Worm (Caenorhabditis elegans): ENCODE results near the gene srlf-36.

DNA sequence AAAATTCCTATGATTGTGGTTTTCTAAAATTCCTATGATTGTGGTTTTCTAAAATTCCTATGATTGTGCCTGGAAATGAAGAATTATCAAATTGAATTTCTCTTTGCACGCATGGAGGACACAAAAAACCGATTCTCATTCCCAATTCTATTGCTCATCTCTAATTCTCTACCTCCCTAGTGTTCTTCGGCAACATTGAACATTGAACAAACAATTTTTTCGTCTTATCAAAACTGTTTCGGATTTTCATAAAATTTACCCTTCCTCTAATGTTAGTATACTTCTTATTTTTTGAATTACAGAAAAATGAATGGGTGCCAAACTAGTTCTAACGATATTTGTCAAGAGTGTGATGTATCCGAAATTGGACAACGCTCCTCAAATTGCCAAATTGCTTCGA lies 26.7 kb upstream of the srlf-36 start, which contains the start of gene pals-31:
- TF ChIP-seq dao-5 (tag; optimal IDR thresholded peaks at IDR 0.05) (no peak), W03F9.2 (tag; optimal IDR thresholded peaks at IDR 0.05) (no peak), him-1 (tag; optimal IDR thresholded peaks at IDR 0.05) (no peak)

All from whole organism, L4/young adult.